Worm (Caenorhabditis elegans): Measurements from ENCODE around the gene oac-14.

DNA sequence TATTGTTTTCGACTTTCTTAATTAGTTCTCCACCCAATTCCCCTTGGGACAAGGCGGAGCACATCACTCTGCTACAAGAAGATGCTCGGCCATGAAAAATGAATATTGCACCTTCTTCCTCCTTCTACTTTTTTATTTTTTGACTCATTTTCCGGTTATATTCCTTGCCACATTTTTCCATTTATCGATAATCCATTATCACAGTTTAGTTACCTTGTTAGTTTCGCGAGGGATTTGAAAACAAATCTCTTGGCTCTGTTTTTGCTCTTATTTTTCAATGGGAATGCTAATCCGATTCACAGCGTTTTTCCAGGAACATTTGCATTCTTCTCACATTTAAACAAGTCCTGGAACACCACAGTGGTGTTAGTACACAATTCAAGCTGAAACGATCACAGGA lies 25.2 kb upstream of the oac-14 start, which contains the start of gene rnp-9:
- no peak for TF ChIP-seq mep-1 (tag; optimal IDR thresholded peaks at IDR 0.05)
- no peak for TF ChIP-seq drap-1 (GFP tag; optimal IDR thresholded peaks at IDR 0.05)
- no peak for TF ChIP-seq zip-8 (tag; optimal IDR thresholded peaks at IDR 0.05)
- no peak for TF ChIP-seq mab-5 (tag; optimal IDR thresholded peaks at IDR 0.05)
- TF ChIP-seq lin-13 (tag; optimal IDR thresholded peaks at IDR 0.05): no peak
- TF ChIP-seq nhr-237 (tag; optimal IDR thresholded peaks at IDR 0.05): no peak
- TF ChIP-seq lsy-2 (tag; optimal IDR thresholded peaks at IDR 0.05): no peak
- TF ChIP-seq unc-62 (GFP tag; optimal IDR thresholded peaks at IDR 0.05): no peak
